Fruit fly (Drosophila melanogaster) whole organism, embryonic: Measurements from ENCODE around the gene Sld5.
A peak's percentile ranks its signal among the peaks of the same experiment; 100 is the strongest.

Source experiments
- CG10147 ChIP-seq: fragments of 200-800 bp; sonication (Bioruptor generic); optimal IDR thresholded peaks from 2 replicates; lab custom pipeline; 2019; ENCODE audit warnings: missing biosample characterization, mild to moderate bottlenecking, missing genetic modification characterization, moderate library complexity
- CG10274 ChIP-seq: fragments of 200-800 bp; sonication (Bioruptor generic); optimal IDR thresholded peaks from 3 replicates; lab custom pipeline; 2017; ENCODE audit warnings: missing biosample characterization, mild to moderate bottlenecking, missing genetic modification characterization
- CG10959 ChIP-seq: fragments of 200-800 bp; sonication (Bioruptor generic); IDR thresholded peaks from 2 replicates; pipeline ENCODE4 v1.3.6; 2022; ENCODE audit warnings: missing biosample characterization, missing genetic modification characterization
- CG12219 ChIP-seq: fragments of 200-800 bp; sonication (Bioruptor generic); optimal IDR thresholded peaks from 3 replicates; lab custom pipeline; 2018; ENCODE audit warnings: missing biosample characterization, mild to moderate bottlenecking, missing genetic modification characterization
- CG13424 ChIP-seq: fragments of 200-800 bp; sonication (Bioruptor generic); optimal IDR thresholded peaks from 2 replicates; lab custom pipeline; 2019; ENCODE audit warnings: missing biosample characterization, mild to moderate bottlenecking, missing genetic modification characterization, moderate library complexity
- CG13894 ChIP-seq: fragments of 200-800 bp; sonication (Bioruptor generic); optimal IDR thresholded peaks from 3 replicates; lab custom pipeline; 2018; ENCODE audit warnings: missing biosample characterization, mild to moderate bottlenecking, missing genetic modification characterization, moderate library complexity
- CG1529 ChIP-seq: fragments of 200-800 bp; sonication (Bioruptor generic); optimal IDR thresholded peaks from 3 replicates; lab custom pipeline; 2018; ENCODE audit warnings: missing biosample characterization, missing genetic modification characterization
- CG15479 ChIP-seq: fragments of 200-800 bp; sonication (Bioruptor generic); optimal IDR thresholded peaks from 3 replicates; lab custom pipeline; 2019; ENCODE audit warnings: missing biosample characterization, mild to moderate bottlenecking, missing genetic modification characterization, moderate library complexity
- CG16813 ChIP-seq: fragments of 200-800 bp; sonication (Bioruptor generic); IDR thresholded peaks from 3 replicates; pipeline ENCODE4 v1.3.6; 2022; ENCODE audit warnings: missing biosample characterization, missing genetic modification characterization; ENCODE audit not compliant: partially characterized antibody
- CG16815 ChIP-seq: fragments of 200-800 bp; sonication (Bioruptor generic); optimal IDR thresholded peaks from 3 replicates; lab custom pipeline; 2017; ENCODE audit warnings: missing biosample characterization, mild to moderate bottlenecking, missing genetic modification characterization
- CG17359 ChIP-seq: fragments of 200-800 bp; sonication (Bioruptor generic); optimal IDR thresholded peaks from 3 replicates; lab custom pipeline; 2018; ENCODE audit warnings: missing biosample characterization, mild to moderate bottlenecking, missing genetic modification characterization, moderate library complexity
- CG18011 ChIP-seq: fragments of 200-800 bp; sonication (Bioruptor generic); optimal IDR thresholded peaks from 2 replicates; lab custom pipeline; 2017; ENCODE audit warnings: missing biosample characterization, missing genetic modification characterization, mild to moderate bottlenecking, moderate library complexity, missing genotype
- CG2129 ChIP-seq: fragments of 200-800 bp; sonication (Bioruptor generic); IDR thresholded peaks from 2 replicates; pipeline ENCODE4 v1.3.6; 2022; ENCODE audit warnings: missing biosample characterization, missing genetic modification characterization; ENCODE audit not compliant: partially characterized antibody
- CG33213 ChIP-seq: fragments of 200-800 bp; sonication (Bioruptor generic); optimal IDR thresholded peaks from 3 replicates; lab custom pipeline; 2016; ENCODE audit warnings: missing biosample characterization, missing genetic modification characterization
- CG5245 ChIP-seq: fragments of 200-800 bp; sonication (Bioruptor generic); optimal IDR thresholded peaks from 3 replicates; lab custom pipeline; 2016; ENCODE audit warnings: missing biosample characterization, missing genetic modification characterization
- CG5953 ChIP-seq: fragments of 200-800 bp; sonication (Bioruptor generic); IDR thresholded peaks from 2 replicates; pipeline ENCODE4 v1.3.6; 2022; ENCODE audit warnings: missing biosample characterization, missing genetic modification characterization
- CG6654 ChIP-seq: fragments of 200-800 bp; sonication (Bioruptor generic); optimal IDR thresholded peaks from 2 replicates; lab custom pipeline; 2017; ENCODE audit warnings: missing biosample characterization, mild to moderate bottlenecking, missing genetic modification characterization
- CG8290 ChIP-seq, 3 experiments: fragments of 200-800 bp; sonication (Bioruptor generic); optimal IDR thresholded peaks; 2 replicates each; lab custom pipeline; 2016 to 2019; ENCODE audit warnings: missing biosample characterization in 3 of 3, missing genetic modification characterization in 3 of 3, mild to moderate bottlenecking in 2 of 3, moderate library complexity in 1 of 3
- CG8388 ChIP-seq: fragments of 200-800 bp; sonication (Bioruptor generic); optimal IDR thresholded peaks from 2 replicates; lab custom pipeline; 2019; ENCODE audit warnings: missing biosample characterization, mild to moderate bottlenecking, missing genetic modification characterization, moderate library complexity
- CG8478 ChIP-seq: fragments of >200 bp; optimal IDR thresholded peaks from 2 replicates; lab custom pipeline; 2018
- CG9932 ChIP-seq: fragments of 200-800 bp; sonication (Bioruptor generic); IDR thresholded peaks from 2 replicates; pipeline ENCODE4 v1.3.6; 2022; ENCODE audit warnings: missing biosample characterization, missing genetic modification characterization
- Camta ChIP-seq: fragments of 200-800 bp; sonication (Bioruptor generic); optimal IDR thresholded peaks from 2 replicates; lab custom pipeline; 2016; ENCODE audit warnings: missing biosample characterization, missing genetic modification characterization
- Elba2 ChIP-seq: fragments of 200-800 bp; sonication (Bioruptor generic); optimal IDR thresholded peaks from 3 replicates; lab custom pipeline; 2016; ENCODE audit warnings: missing biosample characterization, missing genetic modification characterization
- Fer1 ChIP-seq: fragments of 200-800 bp; sonication (Bioruptor generic); optimal IDR thresholded peaks from 2 replicates; lab custom pipeline; 2017; ENCODE audit warnings: missing biosample characterization, mild to moderate bottlenecking, missing genetic modification characterization
- Fer3 ChIP-seq: fragments of 200-800 bp; sonication (Bioruptor generic); optimal IDR thresholded peaks from 2 replicates; lab custom pipeline; 2018; ENCODE audit warnings: missing biosample characterization, mild to moderate bottlenecking, missing genetic modification characterization, moderate library complexity
- Hr78 ChIP-seq, 2 experiments: fragments of 200-800 bp in 1 of 2; fragments of >200 bp in 1 of 2; sonication (Bioruptor generic) in 1 of 2; optimal IDR thresholded peaks; 2 replicates each; lab custom pipeline; 2017 to 2019; ENCODE audit warnings: missing biosample characterization in 2 of 2, missing genetic modification characterization in 2 of 2, mild to moderate bottlenecking in 1 of 2, moderate library complexity in 1 of 2
- Kr ChIP-seq: fragments of 200-800 bp; sonication (Bioruptor generic); optimal IDR thresholded peaks from 2 replicates; lab custom pipeline; 2017; ENCODE audit warnings: missing biosample characterization, mild to moderate bottlenecking, missing genetic modification characterization
- Max ChIP-seq: fragments of 200-800 bp; sonication (Bioruptor generic); optimal IDR thresholded peaks from 2 replicates; lab custom pipeline; 2016; ENCODE audit warnings: missing biosample characterization, mild to moderate bottlenecking, missing genetic modification characterization
- Meics ChIP-seq: fragments of 200-800 bp; sonication (Bioruptor generic); optimal IDR thresholded peaks from 2 replicates; lab custom pipeline; 2017; ENCODE audit warnings: missing biosample characterization, mild to moderate bottlenecking, missing genetic modification characterization
- Ptx1 ChIP-seq: fragments of 200-800 bp; sonication (Bioruptor generic); IDR thresholded peaks from 2 replicates; pipeline ENCODE4 v1.3.6; 2022; ENCODE audit warnings: missing biosample characterization, missing genetic modification characterization
- Six4 ChIP-seq: fragments of 200-800 bp; sonication (Bioruptor generic); optimal IDR thresholded peaks from 2 replicates; lab custom pipeline; 2016; ENCODE audit warnings: missing biosample characterization, missing genetic modification characterization
- Tbp ChIP-seq: fragments of >200 bp; optimal IDR thresholded peaks from 2 replicates; lab custom pipeline; 2018; ENCODE audit warnings: missing biosample characterization, missing genetic modification characterization
- ac ChIP-seq: fragments of 200-800 bp; sonication (Bioruptor generic); optimal IDR thresholded peaks from 3 replicates; lab custom pipeline; 2017; ENCODE audit warnings: missing biosample characterization, mild to moderate bottlenecking, missing genetic modification characterization
- az2 ChIP-seq: fragments of 200-800 bp; sonication (Bioruptor generic); optimal IDR thresholded peaks from 3 replicates; lab custom pipeline; 2016; ENCODE audit warnings: missing biosample characterization, missing genetic modification characterization
- bowl ChIP-seq: fragments of 200-800 bp; sonication (Bioruptor generic); IDR thresholded peaks from 2 replicates; pipeline ENCODE4 v1.3.6; 2022; ENCODE audit warnings: missing biosample characterization, missing genetic modification characterization
- da ChIP-seq: fragments of 200-800 bp; sonication (Bioruptor generic); optimal IDR thresholded peaks from 2 replicates; lab custom pipeline; 2016; ENCODE audit warnings: missing biosample characterization, missing genetic modification characterization
- dati ChIP-seq: fragments of 200-800 bp; sonication (Bioruptor generic); IDR thresholded peaks from 2 replicates; pipeline ENCODE4 v1.3.6; 2022; ENCODE audit warnings: missing biosample characterization, missing genetic modification characterization
- dysf ChIP-seq: fragments of 200-800 bp; sonication (Bioruptor generic); IDR thresholded peaks from 3 replicates; pipeline ENCODE4 v1.3.6; 2022; ENCODE audit warnings: missing biosample characterization, missing genetic modification characterization
- en ChIP-seq: fragments of 200-800 bp; sonication (Bioruptor generic); optimal IDR thresholded peaks from 2 replicates; lab custom pipeline; 2016; ENCODE audit warnings: missing biosample characterization, missing genetic modification characterization
- fd3F ChIP-seq: fragments of 200-800 bp; sonication (Bioruptor generic); optimal IDR thresholded peaks from 2 replicates; lab custom pipeline; 2018; ENCODE audit warnings: missing biosample characterization, mild to moderate bottlenecking, missing genetic modification characterization, moderate library complexity
- ftz-f1 ChIP-seq: fragments of 200-800 bp; sonication (Bioruptor generic); optimal IDR thresholded peaks from 2 replicates; lab custom pipeline; 2016; ENCODE audit warnings: missing biosample characterization, missing genetic modification characterization
- h ChIP-seq: fragments of >200 bp; optimal IDR thresholded peaks from 2 replicates; lab custom pipeline; 2017
- nom ChIP-seq: fragments of 200-800 bp; sonication (Bioruptor generic); optimal IDR thresholded peaks from 2 replicates; lab custom pipeline; 2017; ENCODE audit warnings: missing biosample characterization, missing genetic modification characterization, mild to moderate bottlenecking, moderate library complexity, missing genetic modification reagents
- p53 ChIP-seq: fragments of 200-800 bp; sonication (Bioruptor generic); optimal IDR thresholded peaks from 2 replicates; lab custom pipeline; 2016; ENCODE audit warnings: missing biosample characterization, missing genetic modification characterization
- row ChIP-seq: fragments of 200-800 bp; sonication (Bioruptor generic); IDR thresholded peaks from 3 replicates; pipeline ENCODE4 v1.3.6; 2022; ENCODE audit warnings: missing biosample characterization, missing genetic modification characterization
- salm ChIP-seq: fragments of 200-800 bp; sonication (Bioruptor generic); optimal IDR thresholded peaks from 2 replicates; lab custom pipeline; 2018; ENCODE audit warnings: missing biosample characterization, mild to moderate bottlenecking, missing genetic modification characterization
- sd ChIP-seq: fragments of 200-800 bp; sonication (Bioruptor generic); optimal IDR thresholded peaks from 3 replicates; lab custom pipeline; 2018; ENCODE audit warnings: missing biosample characterization, mild to moderate bottlenecking, missing genetic modification characterization, moderate library complexity
- sna ChIP-seq: fragments of 200-800 bp; sonication (Bioruptor generic); IDR thresholded peaks from 2 replicates; pipeline ENCODE4 v1.3.6; 2022; ENCODE audit warnings: missing biosample characterization, missing genetic modification characterization; ENCODE audit not compliant: partially characterized antibody
- twi ChIP-seq: fragments of 200-800 bp; optimal IDR thresholded peaks from 2 replicates; lab custom pipeline; 2019; ENCODE audit warnings: missing biosample characterization, mild to moderate bottlenecking, missing genetic modification characterization, moderate library complexity
- unc-4 ChIP-seq: fragments of 200-800 bp; sonication (Bioruptor generic); IDR thresholded peaks from 2 replicates; pipeline ENCODE4 v1.3.6; 2022; ENCODE audit warnings: missing biosample characterization, missing genetic modification characterization; ENCODE audit not compliant: partially characterized antibody

The Sld5 gene

dm6 chr3R:26105924-26106494 is 49.7 kb upstream of the Sld5 start:
- no peak; the same call in 1 of the 2 replicates for TF ChIP-seq sna (GFP tag; lab: Robert Waterston, UW)
- TF ChIP-seq en: no peak
- TF ChIP-seq CG1529 (GFP tag; lab: Kevin White, UChicago): no peak
- peak; percentile 82 for TF ChIP-seq CG17359
- no peak for TF ChIP-seq ftz-f1 (GFP tag; lab: Kevin White, UChicago)
- peak; percentile 82 for TF ChIP-seq Fer3 (tag; lab: Kevin White, UChicago)
- TF ChIP-seq dati (GFP tag; lab: Robert Waterston, UW): 0 out of 2 replicates have a peak, but pooled peaks have one; percentile 26
- TF ChIP-seq CG13894 (tag; lab: Kevin White, UChicago): peak; percentile 74
- no peak for TF ChIP-seq CG15479 (GFP tag; lab: Kevin White, UChicago)
- peak; percentile 69 for TF ChIP-seq CG10147 (GFP tag; lab: Kevin White, UChicago)
- no peak for TF ChIP-seq Kr (GFP tag; lab: Kevin White, UChicago)
- TF ChIP-seq CG9932 (GFP tag; lab: Robert Waterston, UW): peak; percentile 72
- no peak for TF ChIP-seq unc-4 (GFP tag; lab: Robert Waterston, UW)
- no peak for TF ChIP-seq CG2129
- peak; percentile 87 for TF ChIP-seq Ptx1 (GFP tag; lab: Robert Waterston, UW)
- TF ChIP-seq CG5245 (GFP tag; lab: Kevin White, UChicago): no peak
- no peak for TF ChIP-seq twi (tag; lab: Kevin White, UChicago)
- TF ChIP-seq Camta: no peak
- no peak for TF ChIP-seq p53 (GFP tag; lab: Kevin White, UChicago)
- peak; percentile 10 for TF ChIP-seq CG13424
- TF ChIP-seq da (GFP tag; lab: Kevin White, UChicago): no peak
- no peak for TF ChIP-seq Elba2 (GFP tag; lab: Kevin White, UChicago)
- TF ChIP-seq dysf: peak; percentile 97
- TF ChIP-seq az2: no peak
- TF ChIP-seq CG5953 (GFP tag; lab: Robert Waterston, UW): peak; percentile 44; the same call in 1 of the 2 replicates
- no peak for TF ChIP-seq CG16813
- no peak for TF ChIP-seq salm (tag; lab: Kevin White, UChicago)
- no peak for TF ChIP-seq sd
- peak; percentile 16 for TF ChIP-seq CG6654 (GFP tag; lab: Kevin White, UChicago)
- peak; percentile 21 for TF ChIP-seq CG8388
- TF ChIP-seq CG10959 (GFP tag; lab: Robert Waterston, UW): no peak
- TF ChIP-seq ac (GFP tag; lab: Kevin White, UChicago): no peak
- TF ChIP-seq bowl (GFP tag; lab: Robert Waterston, UW): 0 out of 2 replicates have a peak, but pooled peaks have one; percentile 24
- TF ChIP-seq nom (GFP tag; lab: Kevin White, UChicago): no peak
- no peak for TF ChIP-seq CG10274 (GFP tag; lab: Kevin White, UChicago)
- peak; percentile 89 for TF ChIP-seq Fer1 (GFP tag; lab: Kevin White, UChicago)
- peak; percentile 4 for TF ChIP-seq CG18011 (GFP tag; lab: Kevin White, UChicago)
- TF ChIP-seq CG8478 (lab: Kevin White, UChicago): no peak
- peak; percentile 61 for TF ChIP-seq fd3F
- no peak for TF ChIP-seq CG12219 (GFP tag; lab: Kevin White, UChicago)
- peak; percentile 77 for TF ChIP-seq row (GFP tag; lab: Robert Waterston, UW)
- no peak for TF ChIP-seq CG33213 (GFP tag; lab: Kevin White, UChicago)
- no peak for TF ChIP-seq CG8290 (GFP tag; optimal IDR thresholded peaks at IDR 0.05; lab: Kevin White, UChicago)
- TF ChIP-seq CG8290 (tag; optimal IDR thresholded peaks at IDR 0.05; lab: Kevin White, UChicago): peak in 1 of 2 experiments; percentile 18
- TF ChIP-seq h (lab: Kevin White, UChicago): no peak
- TF ChIP-seq CG16815: no peak
- TF ChIP-seq Six4 (GFP tag; lab: Kevin White, UChicago): no peak
- TF ChIP-seq Hr78 (GFP tag; optimal IDR thresholded peaks at IDR 0.05; lab: Kevin White, UChicago): peak in 1 of 2 experiments; percentile 2
- TF ChIP-seq Max (GFP tag; lab: Kevin White, UChicago): peak; percentile 28
- no peak for TF ChIP-seq Tbp (GFP tag; lab: Kevin White, UChicago)
- TF ChIP-seq Meics (GFP tag; lab: Kevin White, UChicago): peak; percentile 83
